Worm (Caenorhabditis elegans) whole organism, L4 larva: Measurements from ENCODE around the gene ver-1.

Experiments used
- ZK546.5 ChIP-seq, 2 experiments: sonication (generic microtip); optimal IDR thresholded peaks; 2 replicates each; lab custom pipeline; 2017; ENCODE audit warnings: missing biosample characterization in 2 of 2, missing genetic modification characterization in 2 of 2
- ama-1 ChIP-seq: fragments of 150-350 bp; optimal IDR thresholded peaks from 2 replicates; lab custom pipeline; 2014; ENCODE audit warnings: inconsistent platforms, mixed read lengths
- ces-1 ChIP-seq: fragments of 150-350 bp; sonication (generic microtip); optimal IDR thresholded peaks from 4 replicates; lab custom pipeline; 2014; ENCODE audit warnings: missing biosample characterization, missing genetic modification reagents, missing genetic modification characterization
- lir-3 ChIP-seq: sonication (generic microtip); optimal IDR thresholded peaks from 2 replicates; lab custom pipeline; 2016; ENCODE audit warnings: mild to moderate bottlenecking, missing genetic modification characterization, missing compliant biosample characterization
- lsy-2 ChIP-seq, 2 experiments: fragments of 150-350 bp in 1 of 2; sonication (generic microtip) in 1 of 2; optimal IDR thresholded peaks; 2 replicates each; lab custom pipeline; 2014 to 2017; ENCODE audit warnings: missing biosample characterization in 2 of 2, missing genetic modification characterization in 2 of 2
- mxl-3 ChIP-seq: fragments of 200-800 bp; sonication (Bioruptor generic); optimal IDR thresholded peaks from 2 replicates; lab custom pipeline; 2018; ENCODE audit warnings: mild to moderate bottlenecking, missing genetic modification characterization, missing compliant biosample characterization

ce11 chrIII:194160-194559 is 37.5 kb downstream of the ver-1 start, which contains the start of gene F40G9.17:
- no peak for TF ChIP-seq ZK546.5 (tag; optimal IDR thresholded peaks at IDR 0.05; lab: Kevin White, UChicago)
- no peak for TF ChIP-seq lsy-2 (tag; optimal IDR thresholded peaks at IDR 0.05; lab: Kevin White, UChicago)
- no peak for TF ChIP-seq mxl-3
- TF ChIP-seq lir-3: no peak
- TF ChIP-seq ces-1 (GFP tag; lab: Kevin White, UChicago): no peak
- no peak for TF ChIP-seq ama-1 (lab: Kevin White, UChicago)
